Worm (Caenorhabditis elegans) whole organism, early embryonic: ENCODE measurements around the gene F16G10.10.

Source experiments
- B0310.2 ChIP-seq: sonication (generic microtip); optimal IDR thresholded peaks from 2 replicates; lab custom pipeline; 2016; ENCODE audit warnings: mild to moderate bottlenecking, missing genetic modification characterization, missing compliant biosample characterization
- F13C5.2 ChIP-seq: sonication (generic microtip); optimal IDR thresholded peaks from 2 replicates; lab custom pipeline; 2017; ENCODE audit warnings: mild to moderate bottlenecking, missing genetic modification characterization, inconsistent platforms, missing compliant biosample characterization
- aly-1 ChIP-seq: sonication (generic microtip); optimal IDR thresholded peaks from 2 replicates; lab custom pipeline; 2016; ENCODE audit warnings: missing genetic modification characterization, missing compliant biosample characterization
- ama-1 ChIP-seq: fragments of 150-350 bp; optimal IDR thresholded peaks from 2 replicates; lab custom pipeline; 2014
- ceh-13 ChIP-seq: fragments of 200-800 bp; sonication (Bioruptor generic); optimal IDR thresholded peaks from 2 replicates; lab custom pipeline; 2018; ENCODE audit warnings: mild to moderate bottlenecking, missing genetic modification characterization, missing compliant biosample characterization
- ceh-36 ChIP-seq: sonication (generic microtip); optimal IDR thresholded peaks from 2 replicates; lab custom pipeline; 2016; ENCODE audit warnings: missing genetic modification characterization, inconsistent platforms, missing compliant biosample characterization
- ets-7 ChIP-seq: sonication (generic microtip); optimal IDR thresholded peaks from 2 replicates; lab custom pipeline; 2016; ENCODE audit warnings: missing genotype, missing genetic modification characterization, missing compliant biosample characterization
- flt-1 ChIP-seq: fragments of 200-800 bp; sonication (Bioruptor generic); IDR thresholded peaks from 2 replicates; pipeline ENCODE4 v1.3.6; 2022; ENCODE audit warnings: missing genetic modification characterization, missing compliant biosample characterization
- hmbx-1 ChIP-seq: sonication (generic microtip); optimal IDR thresholded peaks from 2 replicates; lab custom pipeline; 2016; ENCODE audit warnings: mild to moderate bottlenecking, missing genetic modification characterization, missing compliant biosample characterization
- hmg-4 ChIP-seq: fragments of 200-800 bp; sonication (Bioruptor generic); optimal IDR thresholded peaks from 2 replicates; lab custom pipeline; 2018; ENCODE audit warnings: mild to moderate bottlenecking, missing genetic modification characterization, missing compliant biosample characterization
- hnd-1 ChIP-seq: sonication (generic microtip); optimal IDR thresholded peaks from 2 replicates; lab custom pipeline; 2016; ENCODE audit warnings: missing genetic modification characterization, missing compliant biosample characterization
- pes-1 ChIP-seq: fragments of 200-800 bp; sonication (Bioruptor generic); IDR thresholded peaks from 2 replicates; pipeline ENCODE4 v1.3.6; 2022; ENCODE audit warnings: missing genetic modification reagents, missing genetic modification characterization, missing compliant biosample characterization
- scrt-1 ChIP-seq: fragments of 200-800 bp; sonication (Bioruptor generic); IDR thresholded peaks from 2 replicates; pipeline ENCODE4 v1.3.6; 2022; ENCODE audit warnings: missing genetic modification characterization, missing compliant biosample characterization
- sea-1 ChIP-seq: fragments of 200-800 bp; sonication (Bioruptor generic); conservative IDR thresholded peaks from 2 replicates; pipeline ENCODE4 v1.3.6; 2022; ENCODE audit warnings: missing genetic modification characterization, missing compliant biosample characterization
- tbx-11 ChIP-seq: fragments of 200-800 bp; sonication (Bioruptor generic); IDR thresholded peaks from 2 replicates; pipeline ENCODE4 v1.3.6; 2022; ENCODE audit warnings: missing genetic modification characterization, missing compliant biosample characterization
- tbx-37 ChIP-seq: fragments of 200-800 bp; sonication (Bioruptor generic); conservative IDR thresholded peaks from 2 replicates; pipeline ENCODE4 v1.3.6; 2022; ENCODE audit warnings: missing genetic modification reagents, missing genetic modification characterization, missing compliant biosample characterization
- tra-4 ChIP-seq: sonication (generic microtip); optimal IDR thresholded peaks from 2 replicates; lab custom pipeline; 2017; ENCODE audit warnings: missing genetic modification characterization, missing compliant biosample characterization

The F16G10.10 gene

DNA sequence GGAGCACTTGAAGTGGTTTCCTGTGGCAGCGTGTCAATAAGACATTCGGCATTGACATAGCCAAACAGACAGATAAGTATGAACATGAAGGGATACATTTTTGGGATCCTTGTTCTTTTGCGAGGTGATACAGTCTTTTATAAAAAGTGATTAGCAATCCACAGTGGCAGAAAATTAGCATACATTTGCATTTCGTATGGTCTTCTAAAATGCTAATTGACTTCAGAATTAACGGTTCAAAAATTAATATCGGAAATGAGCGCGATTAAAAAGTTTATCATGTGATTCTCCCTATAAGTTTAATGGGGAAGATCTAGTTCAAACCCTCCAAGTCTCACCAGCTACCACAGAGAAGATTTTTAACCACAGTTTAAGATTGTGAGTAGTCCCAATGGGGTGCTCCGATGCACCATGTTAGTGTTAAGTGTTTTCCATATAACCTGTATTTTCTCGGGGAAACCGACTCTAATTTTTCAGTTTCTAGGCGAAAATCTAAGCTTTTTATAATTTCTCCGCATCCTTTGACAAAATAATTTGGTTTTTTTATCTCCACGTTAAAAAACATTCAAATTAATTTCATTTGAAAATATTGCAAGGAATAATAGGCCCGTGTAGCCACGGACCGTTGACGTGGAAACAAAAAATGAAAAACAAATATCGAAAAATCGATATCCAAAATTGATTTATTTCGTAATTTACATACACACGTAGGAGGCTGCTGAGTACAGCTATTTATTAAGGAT, 24.0 kb downstream of the F16G10.10 start, which contains the start of the genes F43C11.12 and F16G10.5:
TSS of gene F43C11.12 (minus strand) at position 101 of the 743 bp plus-strand sequence.
TSS of gene F16G10.5 (plus strand) at position 693 of the 743 bp plus-strand sequence.
- no peak for TF ChIP-seq ama-1 (lab: Kevin White, UChicago)
- no peak for TF ChIP-seq sea-1
- no peak for TF ChIP-seq flt-1 (GFP tag; lab: Robert Waterston, UW)
- TF ChIP-seq hmg-4 (GFP tag; lab: Kevin White, UChicago), result no peak
- TF ChIP-seq scrt-1 (GFP tag; lab: Robert Waterston, UW), result no peak
- no peak for TF ChIP-seq ceh-13 (GFP tag; lab: Kevin White, UChicago)
- no peak for TF ChIP-seq aly-1 (tag; lab: Kevin White, UChicago)
- TF ChIP-seq ets-7 (tag; lab: Kevin White, UChicago), result no peak
- no peak for TF ChIP-seq tbx-37 (GFP tag; lab: Robert Waterston, UW)
- TF ChIP-seq F13C5.2 (tag; lab: Kevin White, UChicago), result no peak

DNA sequence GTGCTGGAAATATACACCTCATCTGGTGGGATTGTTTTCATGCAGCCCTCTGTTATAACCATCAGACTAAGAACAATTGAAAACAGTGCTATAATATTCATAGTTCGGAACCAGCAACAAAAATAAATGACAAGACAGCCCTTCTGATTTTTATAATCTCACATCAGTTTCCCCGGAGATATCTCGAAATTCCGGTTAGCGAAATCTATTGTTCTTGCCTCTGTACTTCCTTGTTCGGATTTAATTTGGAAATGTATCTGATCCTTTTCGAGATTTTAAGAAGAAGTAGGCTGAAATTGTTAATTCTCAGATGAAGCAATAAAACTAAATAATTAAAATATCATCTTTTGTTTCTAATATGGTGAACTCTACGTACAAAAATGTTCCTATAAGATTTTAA, 27.1 kb downstream of the F16G10.10 start, which contains the start of gene F43C11.11:
TSS of gene F43C11.11 (minus strand) at position 101 of the 400 bp plus-strand sequence.
- TF ChIP-seq ceh-13 (GFP tag; lab: Kevin White, UChicago) (no peak), scrt-1 (GFP tag; lab: Robert Waterston, UW) (no peak), F13C5.2 (tag; lab: Kevin White, UChicago) (no peak), ceh-36 (tag; lab: Kevin White, UChicago) (no peak), hnd-1 (tag; lab: Kevin White, UChicago) (no peak), sea-1 (no peak), tbx-11 (GFP tag; lab: Robert Waterston, UW) (no peak), tra-4 (tag; lab: Kevin White, UChicago) (no peak), B0310.2 (no peak), ets-7 (tag; lab: Kevin White, UChicago) (no peak), ama-1 (lab: Kevin White, UChicago) (no peak), hmbx-1 (tag; lab: Kevin White, UChicago) (no peak), flt-1 (GFP tag; lab: Robert Waterston, UW) (no peak), tbx-37 (GFP tag; lab: Robert Waterston, UW) (no peak), aly-1 (tag; lab: Kevin White, UChicago) (no peak), pes-1 (GFP tag; lab: Robert Waterston, UW) (no peak), hmg-4 (GFP tag; lab: Kevin White, UChicago) (no peak)

DNA sequence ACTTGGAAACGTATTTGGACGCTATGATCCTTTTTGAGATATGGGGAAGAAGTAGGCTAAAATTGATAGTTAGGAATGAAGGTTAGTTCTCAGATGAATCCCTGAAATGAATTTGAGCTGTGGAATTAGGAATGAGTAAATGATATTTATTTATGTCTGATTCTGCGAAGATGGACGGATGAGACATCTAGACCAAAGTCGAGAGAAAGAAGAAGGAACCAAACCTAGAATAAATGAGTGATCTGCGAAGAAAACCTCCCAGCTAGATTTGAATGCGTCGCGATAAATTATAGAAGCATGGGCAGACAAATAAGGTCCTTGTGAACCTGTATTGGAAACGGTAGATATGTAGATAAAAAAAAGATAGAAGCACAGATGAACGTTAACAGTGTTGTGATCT, 30.8 kb downstream of the F16G10.10 start, which contains the start of gene F43C11.16:
TSS of gene F43C11.16 (minus strand) at position 101 of the 400 bp plus-strand sequence.
- TF ChIP-seq tbx-11 (GFP tag; lab: Robert Waterston, UW) (no peak), ceh-36 (tag; lab: Kevin White, UChicago) (no peak), aly-1 (tag; lab: Kevin White, UChicago) (no peak), ets-7 (tag; lab: Kevin White, UChicago) (no peak), ceh-13 (GFP tag; lab: Kevin White, UChicago) (no peak), hmbx-1 (tag; lab: Kevin White, UChicago) (no peak), hnd-1 (tag; lab: Kevin White, UChicago) (no peak), tra-4 (tag; lab: Kevin White, UChicago) (no peak)

DNA sequence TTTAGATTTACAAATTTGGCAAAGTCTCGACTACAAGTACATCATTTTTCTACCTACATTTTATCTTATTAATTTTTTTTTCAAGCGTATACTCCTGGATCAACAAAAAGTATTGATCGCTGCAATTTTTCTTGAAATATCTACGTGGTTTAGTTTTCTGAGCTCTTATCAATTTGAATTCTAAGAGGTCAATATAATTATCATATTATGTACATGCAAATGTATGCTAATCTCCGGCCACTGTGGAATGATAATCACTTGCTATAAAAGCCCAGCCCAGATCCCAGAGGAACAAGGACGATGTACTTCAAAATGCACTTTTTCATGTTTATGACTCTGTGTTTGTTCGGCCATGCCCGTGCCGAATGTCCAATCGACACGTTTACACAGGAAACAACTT, 34.0 kb downstream of the F16G10.10 start, which contains the start of gene F43C11.1:
TSS of gene F43C11.1 (plus strand) at position 301 of the 400 bp plus-strand sequence.
- TF ChIP-seq sea-1 (no peak), pes-1 (GFP tag; lab: Robert Waterston, UW) (no peak), tra-4 (tag; lab: Kevin White, UChicago) (no peak), ceh-13 (GFP tag; lab: Kevin White, UChicago) (no peak), hmbx-1 (tag; lab: Kevin White, UChicago) (no peak), B0310.2 (no peak), flt-1 (GFP tag; lab: Robert Waterston, UW) (no peak)

DNA sequence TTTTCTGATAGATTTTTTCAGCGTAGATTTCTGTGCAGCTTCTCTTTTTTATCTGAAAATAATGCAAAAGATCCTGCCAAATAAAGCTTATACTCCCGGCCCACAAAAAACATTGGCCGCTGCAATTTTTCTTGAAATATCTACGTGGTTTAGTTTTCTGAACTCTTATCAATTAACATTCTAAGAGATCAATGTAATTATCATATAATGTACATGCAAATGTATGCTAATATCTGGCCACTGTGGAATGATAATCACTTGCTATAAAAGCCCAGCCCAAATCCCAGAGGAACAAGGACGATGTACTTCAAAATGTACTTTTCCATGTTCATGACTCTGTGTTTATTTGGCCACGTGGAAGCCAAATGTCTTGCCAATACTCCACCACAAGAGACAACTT, 36.3 kb downstream of the F16G10.10 start, which contains the start of gene F43C11.2:
TSS of gene F43C11.2 (plus strand) at position 301 of the 400 bp plus-strand sequence.
- TF ChIP-seq tbx-37 (GFP tag; lab: Robert Waterston, UW), result no peak

DNA sequence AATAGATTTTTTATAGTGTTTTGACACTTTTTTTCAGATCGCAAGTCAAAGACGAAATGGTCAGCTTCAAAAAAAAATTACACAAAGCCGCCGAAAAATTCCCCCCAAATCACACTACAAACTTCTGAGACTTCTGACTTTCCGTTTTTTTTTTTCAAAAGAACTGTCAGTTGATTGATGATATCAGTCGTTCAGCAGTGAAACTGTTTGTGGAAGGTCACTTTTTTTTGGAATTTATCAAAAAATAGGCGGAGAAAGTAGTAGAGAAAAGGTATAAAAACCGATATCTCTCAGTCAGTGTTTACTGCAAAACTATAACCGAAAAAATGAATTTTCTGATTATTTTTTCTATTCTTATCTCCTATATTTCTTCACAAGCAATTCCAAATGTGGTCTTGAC, 37.8 kb downstream of the F16G10.10 start, which contains the start of gene F43C11.3:
TSS of gene F43C11.3 (plus strand) at position 301 of the 400 bp plus-strand sequence.
- TF ChIP-seq ama-1 (lab: Kevin White, UChicago) (no peak), tbx-11 (GFP tag; lab: Robert Waterston, UW) (no peak), hnd-1 (tag; lab: Kevin White, UChicago) (no peak), pes-1 (GFP tag; lab: Robert Waterston, UW) (no peak), aly-1 (tag; lab: Kevin White, UChicago) (no peak), scrt-1 (GFP tag; lab: Robert Waterston, UW) (no peak), ceh-36 (tag; lab: Kevin White, UChicago) (no peak), hmg-4 (GFP tag; lab: Kevin White, UChicago) (no peak), ets-7 (tag; lab: Kevin White, UChicago) (no peak), tbx-37 (GFP tag; lab: Robert Waterston, UW) (no peak), flt-1 (GFP tag; lab: Robert Waterston, UW) (no peak), F13C5.2 (tag; lab: Kevin White, UChicago) (no peak), hmbx-1 (tag; lab: Kevin White, UChicago) (no peak), tra-4 (tag; lab: Kevin White, UChicago) (no peak), sea-1 (no peak)

DNA sequence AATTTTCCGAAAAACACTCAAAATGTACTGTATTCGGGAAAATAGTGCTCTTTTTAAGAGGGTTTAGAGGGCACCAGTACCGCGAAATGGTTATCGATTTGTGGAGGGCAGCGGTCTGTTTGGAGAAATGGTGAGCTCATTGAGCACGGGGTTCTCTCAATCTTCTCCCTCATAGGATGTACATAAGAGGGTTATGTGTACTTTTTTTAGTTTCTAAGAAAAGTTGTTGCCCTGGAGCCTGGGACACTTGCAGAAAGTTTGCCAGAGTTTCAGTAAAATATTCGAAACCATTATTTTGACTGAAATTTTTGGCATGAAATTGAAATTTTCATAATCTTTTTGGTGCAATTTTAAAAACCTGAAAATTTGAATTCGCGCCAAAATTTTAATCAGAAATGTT, 38.2 kb downstream of the F16G10.10 start, which contains the start of gene F43C11.10:
TSS of gene F43C11.10 (minus strand) at position 101 of the 400 bp plus-strand sequence.
- TF ChIP-seq hmbx-1 (tag; lab: Kevin White, UChicago), result no peak
- no peak for TF ChIP-seq pes-1 (GFP tag; lab: Robert Waterston, UW)
- no peak for TF ChIP-seq ama-1 (lab: Kevin White, UChicago)
- no peak for TF ChIP-seq ceh-36 (tag; lab: Kevin White, UChicago)
- no peak for TF ChIP-seq scrt-1 (GFP tag; lab: Robert Waterston, UW)
